Fruit fly (Drosophila melanogaster) Kc167 (cell line): ENCODE results near the gene kra.

ENCODE experiments used
- Myc ChIP-seq: fragments of >200 bp; optimal IDR thresholded peaks from 2 replicates; lab custom pipeline; 2017; ENCODE audit warnings: missing external identifiers
- Sin3A ChIP-seq: fragments of >200 bp; optimal IDR thresholded peaks from 2 replicates; lab custom pipeline; 2018; ENCODE audit warnings: missing external identifiers
- h ChIP-seq: fragments of >200 bp; optimal IDR thresholded peaks from 3 replicates; lab custom pipeline; 2018; ENCODE audit warnings: missing external identifiers
- insv ChIP-seq: fragments of >200 bp; optimal IDR thresholded peaks from 3 replicates; lab custom pipeline; 2018; ENCODE audit warnings: missing external identifiers
- psq ChIP-seq: fragments of >200 bp; optimal IDR thresholded peaks from 2 replicates; lab custom pipeline; 2017; ENCODE audit warnings: missing external identifiers
- ttk ChIP-seq: sonication (Bioruptor generic); optimal IDR thresholded peaks from 2 replicates; lab custom pipeline; 2017; ENCODE audit warnings: missing external identifiers

dm6 chr3R:5551068-5551467, 49.9 kb downstream of the kra start, which contains the start of gene mia:
- TF ChIP-seq h (lab: Kevin White, UChicago), result no peak
- TF ChIP-seq ttk (lab: Kevin White, UChicago), result no peak
- no peak for TF ChIP-seq Sin3A (lab: Kevin White, UChicago)
- TF ChIP-seq Myc (lab: Kevin White, UChicago), result no peak
- no peak for TF ChIP-seq insv (lab: Kevin White, UChicago)
- TF ChIP-seq psq (lab: Kevin White, UChicago), result no peak
